Fruit fly (Drosophila melanogaster) whole organism: ENCODE results near the gene CG7368.

Experiments used
- pan ChIP-seq: fragments of >200 bp; optimal IDR thresholded peaks from 2 replicates; lab custom pipeline; 2017
- psq ChIP-seq: fragments of >200 bp; optimal IDR thresholded peaks from 2 replicates; lab custom pipeline; 2017

DNA sequence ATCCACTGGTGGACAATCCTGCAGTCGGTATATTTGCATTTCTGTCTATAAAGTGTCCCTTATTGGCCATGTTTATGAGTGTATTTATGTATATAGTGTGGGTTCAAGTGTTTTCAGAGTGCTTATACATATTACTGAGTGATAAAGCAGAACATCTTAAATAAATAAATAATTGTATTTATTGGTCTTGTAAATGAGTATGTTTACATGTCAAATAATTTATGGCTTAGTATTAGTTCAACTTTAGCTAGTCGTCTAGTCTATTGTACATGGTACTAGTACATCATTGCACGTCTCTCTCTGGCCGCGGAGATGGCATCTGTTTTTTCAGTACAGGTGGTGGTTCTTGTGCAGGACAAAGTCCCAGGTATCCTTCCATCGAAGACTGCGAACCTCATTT lies 13.0 kb upstream of the CG7368 start, which contains the start of gene CG32086:
- TF ChIP-seq pan (lab: Kevin White, UChicago) (no peak), psq (no peak)
